Worm (Caenorhabditis elegans) whole organism, L1 larva: Measurements from ENCODE around the gene acl-1.

Source experiments
- ceh-82 ChIP-seq, 3 experiments: fragments of 150-350 bp in 1 of 3; sonication (generic microtip) in 2 of 3; optimal IDR thresholded peaks; 2 replicates each; lab custom pipeline; 2014 to 2017; ENCODE audit warnings: missing biosample characterization in 3 of 3, missing genetic modification characterization in 3 of 3
- lsy-2 ChIP-seq, 2 experiments: fragments of 150-350 bp; optimal IDR thresholded peaks; 2 replicates each; lab custom pipeline; 2014; ENCODE audit warnings: missing biosample characterization in 2 of 2, missing genetic modification characterization in 2 of 2
- snpc-4 ChIP-seq: fragments of 150-350 bp; optimal IDR thresholded peaks from 2 replicates; lab custom pipeline; 2014; ENCODE audit warnings: missing biosample characterization, missing genetic modification characterization
- tbx-2 ChIP-seq: sonication (generic microtip); optimal IDR thresholded peaks from 2 replicates; lab custom pipeline; 2016; ENCODE audit warnings: missing genetic modification characterization, missing compliant biosample characterization
- unc-86 ChIP-seq: sonication (generic microtip); optimal IDR thresholded peaks from 2 replicates; lab custom pipeline; 2016; ENCODE audit warnings: missing genetic modification characterization, missing compliant biosample characterization

- TF ChIP-seq ceh-82 (tag; optimal IDR thresholded peaks at IDR 0.05; lab: Kevin White, UChicago) (no peak), lsy-2 (tag; optimal IDR thresholded peaks at IDR 0.05; lab: Kevin White, UChicago) (no peak), tbx-2 (tag; lab: Kevin White, UChicago) (no peak), snpc-4 (tag; lab: Kevin White, UChicago) (peak; percentile 15), unc-86 (tag; lab: Kevin White, UChicago) (no peak)
Measured at ce11 chrX:15884478-15884877, 34.8 kb downstream of the acl-1 start.
